Fruit fly (Drosophila melanogaster) whole organism, embryonic: ENCODE results near the gene CG31974.
A peak's percentile ranks its signal among the peaks of the same experiment; 100 is the strongest.

ENCODE experiments used
- CG10267 ChIP-seq: fragments of 200-800 bp; sonication (Bioruptor generic); optimal IDR thresholded peaks from 2 replicates; lab custom pipeline; 2018; ENCODE audit warnings: missing biosample characterization, mild to moderate bottlenecking, missing genetic modification characterization, moderate library complexity
- CG10321 ChIP-seq: fragments of 200-800 bp; sonication (Bioruptor generic); IDR thresholded peaks from 2 replicates; pipeline ENCODE4 v1.3.6; 2022; ENCODE audit warnings: missing biosample characterization, missing genetic modification characterization
- CG10366 ChIP-seq: fragments of 200-800 bp; sonication (Bioruptor generic); IDR thresholded peaks from 2 replicates; pipeline ENCODE4 v1.3.6; 2022; ENCODE audit warnings: missing biosample characterization, missing genetic modification characterization
- CG10959 ChIP-seq: fragments of 200-800 bp; sonication (Bioruptor generic); IDR thresholded peaks from 2 replicates; pipeline ENCODE4 v1.3.6; 2022; ENCODE audit warnings: missing biosample characterization, missing genetic modification characterization
- CG12659 ChIP-seq: fragments of 200-800 bp; sonication (Bioruptor generic); optimal IDR thresholded peaks from 3 replicates; lab custom pipeline; 2017; ENCODE audit warnings: mild to moderate bottlenecking, missing biosample characterization, missing genetic modification reagents, missing genetic modification characterization
- CG13296 ChIP-seq: fragments of 200-800 bp; sonication (Bioruptor generic); optimal IDR thresholded peaks from 3 replicates; lab custom pipeline; 2018; ENCODE audit warnings: missing biosample characterization, mild to moderate bottlenecking, missing genetic modification characterization
- CG13894 ChIP-seq: fragments of 200-800 bp; sonication (Bioruptor generic); optimal IDR thresholded peaks from 3 replicates; lab custom pipeline; 2018; ENCODE audit warnings: missing biosample characterization, mild to moderate bottlenecking, missing genetic modification characterization, moderate library complexity
- CG15514 ChIP-seq: fragments of 200-800 bp; sonication (Bioruptor generic); optimal IDR thresholded peaks from 3 replicates; lab custom pipeline; 2017; ENCODE audit warnings: missing biosample characterization, missing genetic modification characterization, mild to moderate bottlenecking, moderate library complexity, missing genetic modification reagents
- CG1832 ChIP-seq: fragments of 200-800 bp; sonication (Bioruptor generic); optimal IDR thresholded peaks from 2 replicates; lab custom pipeline; 2017; ENCODE audit warnings: missing biosample characterization, mild to moderate bottlenecking, missing genetic modification characterization, inconsistent platforms
- CG2120 ChIP-seq: fragments of 200-800 bp; sonication (Bioruptor generic); optimal IDR thresholded peaks from 3 replicates; lab custom pipeline; 2016; ENCODE audit warnings: missing biosample characterization, missing genetic modification characterization
- CG2712 ChIP-seq: fragments of 200-800 bp; optimal IDR thresholded peaks from 3 replicates; lab custom pipeline; 2019; ENCODE audit warnings: missing biosample characterization, mild to moderate bottlenecking, missing genetic modification characterization, moderate library complexity
- CG3065 ChIP-seq: fragments of 200-800 bp; sonication (Bioruptor generic); optimal IDR thresholded peaks from 2 replicates; lab custom pipeline; 2016; ENCODE audit warnings: missing biosample characterization, missing genetic modification characterization
- CG31224 ChIP-seq: fragments of 200-800 bp; sonication (Bioruptor generic); IDR thresholded peaks from 2 replicates; pipeline ENCODE4 v1.3.6; 2022; ENCODE audit warnings: missing biosample characterization, missing genetic modification characterization
- CG4328 ChIP-seq: fragments of 200-800 bp; sonication (Bioruptor generic); optimal IDR thresholded peaks from 3 replicates; lab custom pipeline; 2017; ENCODE audit warnings: missing biosample characterization, missing genetic modification reagents, missing genetic modification characterization
- CG8089 ChIP-seq: fragments of 200-800 bp; sonication (Bioruptor generic); optimal IDR thresholded peaks from 3 replicates; lab custom pipeline; 2016; ENCODE audit warnings: missing biosample characterization, missing genetic modification characterization
- CG8944 ChIP-seq: fragments of 200-800 bp; sonication (Bioruptor generic); optimal IDR thresholded peaks from 3 replicates; lab custom pipeline; 2016; ENCODE audit warnings: missing biosample characterization, missing genetic modification characterization
- CTCF ChIP-seq: fragments of 200-800 bp; sonication (Bioruptor generic); optimal IDR thresholded peaks from 2 replicates; lab custom pipeline; 2017; ENCODE audit warnings: missing biosample characterization, mild to moderate bottlenecking, missing genetic modification characterization, moderate library complexity
- CkIIα-i1 ChIP-seq: fragments of 200-800 bp; sonication (Bioruptor generic); IDR thresholded peaks from 2 replicates; pipeline ENCODE4 v1.3.6; 2022; ENCODE audit warnings: missing biosample characterization, missing genetic modification characterization
- Hr51 ChIP-seq, 2 experiments: fragments of 200-800 bp; sonication (Bioruptor generic); optimal IDR thresholded peaks; 2 replicates in 1 of 2; 3 replicates in 1 of 2; lab custom pipeline; 2016 to 2018; ENCODE audit warnings: missing biosample characterization in 2 of 2, missing genetic modification characterization in 2 of 2, mild to moderate bottlenecking in 1 of 2, moderate library complexity in 1 of 2
- Kr ChIP-seq: fragments of 200-800 bp; sonication (Bioruptor generic); optimal IDR thresholded peaks from 2 replicates; lab custom pipeline; 2017; ENCODE audit warnings: missing biosample characterization, mild to moderate bottlenecking, missing genetic modification characterization
- Sin3A ChIP-seq: fragments of >200 bp; optimal IDR thresholded peaks from 2 replicates; lab custom pipeline; 2018
- Sry-β ChIP-seq: fragments of 200-800 bp; sonication (Bioruptor generic); optimal IDR thresholded peaks from 2 replicates; lab custom pipeline; 2018; ENCODE audit warnings: missing biosample characterization, mild to moderate bottlenecking, missing genetic modification characterization, moderate library complexity
- Xrp1 ChIP-seq: fragments of 200-800 bp; sonication (Bioruptor generic); IDR thresholded peaks from 2 replicates; pipeline ENCODE4 v1.3.6; 2022; ENCODE audit warnings: missing biosample characterization, missing genetic modification characterization
- ab ChIP-seq: fragments of 200-800 bp; sonication (Bioruptor generic); optimal IDR thresholded peaks from 2 replicates; lab custom pipeline; 2016; ENCODE audit warnings: missing biosample characterization, missing genetic modification characterization
- amos ChIP-seq: fragments of 200-800 bp; sonication (Bioruptor generic); IDR thresholded peaks from 2 replicates; pipeline ENCODE4 v1.3.6; 2022; ENCODE audit warnings: missing biosample characterization, missing genetic modification characterization; ENCODE audit not compliant: partially characterized antibody
- ash1 ChIP-seq: fragments of 200-800 bp; sonication (Bioruptor generic); optimal IDR thresholded peaks from 2 replicates; lab custom pipeline; 2018; ENCODE audit warnings: missing biosample characterization, mild to moderate bottlenecking, missing genetic modification characterization
- bab2 ChIP-seq: fragments of 200-800 bp; sonication (Bioruptor generic); optimal IDR thresholded peaks from 2 replicates; lab custom pipeline; 2016; ENCODE audit warnings: missing biosample characterization, missing genetic modification characterization
- crc ChIP-seq: fragments of 200-800 bp; sonication (Bioruptor generic); optimal IDR thresholded peaks from 2 replicates; lab custom pipeline; 2016; ENCODE audit warnings: missing biosample characterization, missing genetic modification characterization
- emc ChIP-seq: fragments of 200-800 bp; sonication (Bioruptor generic); optimal IDR thresholded peaks from 2 replicates; lab custom pipeline; 2016; ENCODE audit warnings: missing biosample characterization, missing genetic modification characterization
- en ChIP-seq: fragments of 200-800 bp; sonication (Bioruptor generic); optimal IDR thresholded peaks from 2 replicates; lab custom pipeline; 2016; ENCODE audit warnings: missing biosample characterization, missing genetic modification characterization
- eve ChIP-seq, 2 experiments: fragments of >200 bp; optimal IDR thresholded peaks; 2 replicates each; lab custom pipeline; 2017; ENCODE audit warnings: missing biosample characterization in 2 of 2, missing genetic modification characterization in 2 of 2
- gce ChIP-seq: fragments of 200-800 bp; sonication (Bioruptor generic); IDR thresholded peaks from 3 replicates; pipeline ENCODE4 v1.3.6; 2022; ENCODE audit warnings: missing biosample characterization, missing genetic modification characterization
- gsb ChIP-seq: fragments of 200-800 bp; sonication (Bioruptor generic); IDR thresholded peaks from 2 replicates; pipeline ENCODE4 v1.3.6; 2022; ENCODE audit warnings: missing biosample characterization, missing genetic modification characterization
- hbn ChIP-seq: fragments of 200-800 bp; sonication (Bioruptor generic); IDR thresholded peaks from 2 replicates; pipeline ENCODE4 v1.3.6; 2022; ENCODE audit warnings: missing biosample characterization, missing genetic modification characterization; ENCODE audit not compliant: partially characterized antibody
- lmd ChIP-seq: fragments of 200-800 bp; sonication (Bioruptor generic); IDR thresholded peaks from 2 replicates; pipeline ENCODE4 v1.3.6; 2022; ENCODE audit warnings: missing biosample characterization, missing genetic modification characterization
- mirr ChIP-seq: fragments of 200-800 bp; sonication (Bioruptor generic); optimal IDR thresholded peaks from 3 replicates; lab custom pipeline; 2018; ENCODE audit warnings: missing biosample characterization, mild to moderate bottlenecking, missing genetic modification characterization
- mld ChIP-seq: fragments of 200-800 bp; sonication (Bioruptor generic); IDR thresholded peaks from 3 replicates; pipeline ENCODE4 v1.3.6; 2022; ENCODE audit warnings: missing biosample characterization, missing genetic modification characterization; ENCODE audit not compliant: partially characterized antibody
- nau ChIP-seq: fragments of 200-800 bp; sonication (Bioruptor generic); optimal IDR thresholded peaks from 3 replicates; lab custom pipeline; 2017; ENCODE audit warnings: missing biosample characterization, mild to moderate bottlenecking, missing genetic modification characterization, missing genetic modification reagents
- nerfin-2 ChIP-seq: fragments of 200-800 bp; sonication (Bioruptor generic); IDR thresholded peaks from 2 replicates; pipeline ENCODE4 v1.3.6; 2022; ENCODE audit warnings: missing biosample characterization, missing genetic modification characterization; ENCODE audit not compliant: partially characterized antibody
- onecut ChIP-seq: fragments of 200-800 bp; sonication (Bioruptor generic); IDR thresholded peaks from 2 replicates; pipeline ENCODE4 v1.3.6; 2022; ENCODE audit warnings: missing biosample characterization, missing genetic modification characterization
- otp ChIP-seq: fragments of 200-800 bp; sonication (Bioruptor generic); IDR thresholded peaks from 3 replicates; pipeline ENCODE4, ENCODE4 v1.3.6; 2022; ENCODE audit warnings: missing biosample characterization, missing genetic modification characterization
- pan ChIP-seq, 4 experiments: fragments of >200 bp in 3 of 4; fragments of 200-800 bp in 1 of 4; sonication (Bioruptor generic) in 1 of 4; optimal IDR thresholded peaks in 3 of 4; IDR thresholded peaks in 1 of 4; 2 replicates each; pipeline versions ENCODE4 v1.3.6 to Lab custom; 2017 to 2022; ENCODE audit warnings: missing biosample characterization in 2 of 4, missing genetic modification characterization in 2 of 4, mixed read lengths in 1 of 4
- pfk ChIP-seq: fragments of 200-800 bp; sonication (Bioruptor generic); optimal IDR thresholded peaks from 2 replicates; lab custom pipeline; 2018; ENCODE audit warnings: missing biosample characterization, mild to moderate bottlenecking, missing genetic modification characterization, moderate library complexity
- phol ChIP-seq: fragments of 200-800 bp; sonication (Bioruptor generic); optimal IDR thresholded peaks from 3 replicates; lab custom pipeline; 2018; ENCODE audit warnings: missing biosample characterization, mild to moderate bottlenecking, missing genetic modification characterization, moderate library complexity
- sd ChIP-seq: fragments of 200-800 bp; sonication (Bioruptor generic); optimal IDR thresholded peaks from 3 replicates; lab custom pipeline; 2018; ENCODE audit warnings: missing biosample characterization, mild to moderate bottlenecking, missing genetic modification characterization, moderate library complexity
- sim ChIP-seq: fragments of 200-800 bp; sonication (Bioruptor generic); IDR thresholded peaks from 2 replicates; pipeline ENCODE4 v1.3.6; 2022; ENCODE audit warnings: missing biosample characterization, missing genetic modification characterization
- sug ChIP-seq: fragments of 200-800 bp; optimal IDR thresholded peaks from 2 replicates; lab custom pipeline; 2019; ENCODE audit warnings: missing biosample characterization, mild to moderate bottlenecking, missing genetic modification characterization, moderate library complexity
- tio ChIP-seq: fragments of 200-800 bp; sonication (Bioruptor generic); optimal IDR thresholded peaks from 2 replicates; lab custom pipeline; 2017; ENCODE audit warnings: missing biosample characterization, missing genetic modification characterization, inconsistent platforms
- vnd ChIP-seq: fragments of 200-800 bp; sonication (Bioruptor generic); IDR thresholded peaks from 3 replicates; pipeline ENCODE4 v1.3.6; 2022; ENCODE audit warnings: missing biosample characterization, missing genetic modification characterization; ENCODE audit not compliant: partially characterized antibody
- vvl ChIP-seq: fragments of 200-800 bp; sonication (Bioruptor generic); IDR thresholded peaks from 2 replicates; pipeline ENCODE4 v1.3.6; 2022; ENCODE audit warnings: missing biosample characterization, missing genetic modification characterization
- wek ChIP-seq: fragments of 200-800 bp; sonication (Bioruptor generic); optimal IDR thresholded peaks from 3 replicates; lab custom pipeline; 2018; ENCODE audit warnings: missing biosample characterization, mild to moderate bottlenecking, missing genetic modification characterization, moderate library complexity

CG31974 gene

dm6 chr2L:94639-95059, 48.2 kb downstream of the CG31974 start, which contains the start of gene Zir (continued):
- no peak for TF ChIP-seq mirr (GFP tag; lab: Kevin White, UChicago)
- no peak for TF ChIP-seq lmd (GFP tag; lab: Robert Waterston, UW)
- no peak for TF ChIP-seq CG10321 (GFP tag; lab: Robert Waterston, UW)
- no peak for TF ChIP-seq CG10366 (GFP tag; lab: Robert Waterston, UW)
- no peak for TF ChIP-seq CG3065 (GFP tag; lab: Kevin White, UChicago)
- TF ChIP-seq gce (GFP tag; lab: Robert Waterston, UW) = no peak
- TF ChIP-seq ash1 (GFP tag; lab: Kevin White, UChicago) = no peak
- TF ChIP-seq CG13296 (GFP tag; lab: Kevin White, UChicago) = peak; percentile 43
- TF ChIP-seq amos (GFP tag; lab: Robert Waterston, UW) = peak; percentile 74; the same call in 1 of the 2 replicates
- TF ChIP-seq CG10959 (GFP tag; lab: Robert Waterston, UW) = no peak
- no peak for TF ChIP-seq sd (tag; lab: Kevin White, UChicago)
- no peak for TF ChIP-seq gsb (GFP tag; lab: Robert Waterston, UW)
- no peak for TF ChIP-seq nau
- TF ChIP-seq mld (GFP tag; lab: Robert Waterston, UW) = peak; percentile 39; the same call in 2 of the 3 replicates
- TF ChIP-seq CG15514 (GFP tag; lab: Kevin White, UChicago) = peak; percentile 99
- no peak for TF ChIP-seq bab2
- no peak for TF ChIP-seq crc (GFP tag; lab: Kevin White, UChicago)
- TF ChIP-seq emc (GFP tag; lab: Kevin White, UChicago) = no peak
- peak; percentile 39; the same call in 1 of the 2 replicates for TF ChIP-seq hbn (GFP tag; lab: Robert Waterston, UW)
- TF ChIP-seq CG8089 (GFP tag; lab: Kevin White, UChicago) = no peak
- TF ChIP-seq Hr51 (GFP tag; optimal IDR thresholded peaks at IDR 0.05; lab: Kevin White, UChicago) = no peak
- TF ChIP-seq CG2120 = peak; percentile 49
- no peak for TF ChIP-seq onecut (GFP tag; lab: Robert Waterston, UW)
- peak; percentile 26 for TF ChIP-seq CG12659 (GFP tag; lab: Kevin White, UChicago)
- no peak for TF ChIP-seq tio (GFP tag; lab: Kevin White, UChicago)
- TF ChIP-seq CTCF (GFP tag; lab: Kevin White, UChicago) = peak; percentile 29
- peak; percentile 21 for TF ChIP-seq CG10267 (tag; lab: Kevin White, UChicago)
- TF ChIP-seq CG31224 (GFP tag; lab: Robert Waterston, UW) = no peak
- peak; percentile 45; the same call in 1 of the 2 replicates for TF ChIP-seq vvl (GFP tag; lab: Robert Waterston, UW)
- no peak for TF ChIP-seq pan (optimal IDR thresholded peaks at IDR 0.05; lab: Kevin White, UChicago)
- TF ChIP-seq pan (GFP tag; optimal IDR thresholded peaks at IDR 0.05 in 1 of 2, IDR thresholded peaks at IDR 0.05 in 1 of 2) = no peak
- no peak for TF ChIP-seq pfk (GFP tag; lab: Kevin White, UChicago)
- no peak for TF ChIP-seq CG4328 (GFP tag; lab: Kevin White, UChicago)
- TF ChIP-seq Sry-β (GFP tag; lab: Kevin White, UChicago) = peak; percentile 88
- no peak for TF ChIP-seq CkIIα-i1
- TF ChIP-seq sug (tag; lab: Kevin White, UChicago) = peak; percentile 20
- TF ChIP-seq phol (tag; lab: Kevin White, UChicago) = no peak
- TF ChIP-seq ab (GFP tag; lab: Kevin White, UChicago) = no peak
- TF ChIP-seq Xrp1 (GFP tag; lab: Robert Waterston, UW) = no peak
- no peak for TF ChIP-seq Sin3A (lab: Kevin White, UChicago)
- TF ChIP-seq Kr (GFP tag; lab: Kevin White, UChicago) = no peak
- TF ChIP-seq otp (GFP tag; lab: Robert Waterston, UW) = no peak
- no peak for TF ChIP-seq CG8944 (GFP tag; lab: Kevin White, UChicago)
- TF ChIP-seq en (GFP tag; lab: Kevin White, UChicago) = no peak
- TF ChIP-seq eve (GFP tag; optimal IDR thresholded peaks at IDR 0.05; lab: Kevin White, UChicago) = peak in 1 of 2 experiments; percentile 75
- peak; percentile 85 for TF ChIP-seq nerfin-2 (GFP tag; lab: Robert Waterston, UW)
- no peak for TF ChIP-seq sim (GFP tag; lab: Robert Waterston, UW)
- TF ChIP-seq CG13894 (tag; lab: Kevin White, UChicago) = no peak
- peak; percentile 94 for TF ChIP-seq wek
- 0 out of 3 replicates have a peak, but pooled peaks have one; percentile 50 for TF ChIP-seq vnd
- TF ChIP-seq CG1832 (GFP tag; lab: Kevin White, UChicago) = no peak
- TF ChIP-seq CG2712 (tag; lab: Kevin White, UChicago) = no peak
